Worm (Caenorhabditis elegans) whole organism, late embryonic: ENCODE data around the gene Y51H4A.5.

Experiments used
- C08G9.2 ChIP-seq: sonication (generic microtip); optimal IDR thresholded peaks from 2 replicates; lab custom pipeline; 2016; ENCODE audit warnings: mild to moderate bottlenecking, missing genetic modification characterization, moderate library complexity, missing compliant biosample characterization
- C38D4.7 ChIP-seq: fragments of 200-800 bp; sonication (Bioruptor generic); optimal IDR thresholded peaks from 2 replicates; lab custom pipeline; 2018; ENCODE audit warnings: mild to moderate bottlenecking, missing genetic modification characterization, moderate library complexity, missing compliant biosample characterization
- F13H6.1 ChIP-seq: sonication (generic microtip); optimal IDR thresholded peaks from 2 replicates; lab custom pipeline; 2016; ENCODE audit warnings: missing genetic modification characterization, missing compliant biosample characterization
- K02D7.2 ChIP-seq: sonication (generic microtip); optimal IDR thresholded peaks from 2 replicates; lab custom pipeline; 2017; ENCODE audit warnings: mild to moderate bottlenecking, missing genetic modification characterization, missing compliant biosample characterization
- K09A11.1 ChIP-seq: sonication (generic microtip); optimal IDR thresholded peaks from 2 replicates; lab custom pipeline; 2017; ENCODE audit warnings: antibody characterized with exemption, mild to moderate bottlenecking, missing genetic modification characterization, missing compliant biosample characterization; ENCODE audit not compliant: insufficient read depth
- T23F11.4 ChIP-seq: fragments of 200-800 bp; sonication (Bioruptor generic); optimal IDR thresholded peaks from 2 replicates; lab custom pipeline; 2018; ENCODE audit warnings: mild to moderate bottlenecking, missing genetic modification characterization, missing compliant biosample characterization
- Y22D7AL.16 ChIP-seq: sonication (generic microtip); optimal IDR thresholded peaks from 2 replicates; lab custom pipeline; 2016; ENCODE audit warnings: missing genetic modification characterization, missing compliant biosample characterization
- ama-1 ChIP-seq: fragments of 150-350 bp; optimal IDR thresholded peaks from 2 replicates; lab custom pipeline; 2014
- ceh-18 ChIP-seq: sonication (generic microtip); optimal IDR thresholded peaks from 2 replicates; lab custom pipeline; 2016; ENCODE audit warnings: missing genetic modification characterization, missing compliant biosample characterization
- ceh-19 ChIP-seq: fragments of 200-800 bp; sonication (Bioruptor generic); optimal IDR thresholded peaks from 2 replicates; lab custom pipeline; 2018; ENCODE audit warnings: mild to moderate bottlenecking, missing genetic modification characterization, missing compliant biosample characterization
- ceh-2 ChIP-seq: sonication (generic microtip); optimal IDR thresholded peaks from 2 replicates; lab custom pipeline; 2016; ENCODE audit warnings: missing genotype, missing genetic modification characterization, missing compliant biosample characterization
- ceh-22 ChIP-seq: sonication (generic microtip); optimal IDR thresholded peaks from 2 replicates; lab custom pipeline; 2017; ENCODE audit warnings: missing biosample characterization, missing genetic modification characterization
- ceh-30 ChIP-seq: fragments of 150-350 bp; optimal IDR thresholded peaks from 2 replicates; lab custom pipeline; 2014; ENCODE audit warnings: missing biosample characterization, missing genetic modification characterization
- ceh-31 ChIP-seq: sonication (generic microtip); optimal IDR thresholded peaks from 2 replicates; lab custom pipeline; 2016; ENCODE audit warnings: missing genetic modification characterization, missing compliant biosample characterization
- ceh-34 ChIP-seq: sonication (generic microtip); optimal IDR thresholded peaks from 2 replicates; lab custom pipeline; 2016; ENCODE audit warnings: mild to moderate bottlenecking, missing genetic modification characterization, missing compliant biosample characterization
- ceh-45 ChIP-seq: fragments of 200-800 bp; sonication (Bioruptor generic); IDR thresholded peaks from 2 replicates; pipeline ENCODE4 v1.3.6; 2022; ENCODE audit warnings: missing genetic modification reagents, missing genetic modification characterization, missing compliant biosample characterization
- ceh-9 ChIP-seq: sonication (generic microtip); optimal IDR thresholded peaks from 2 replicates; lab custom pipeline; 2016; ENCODE audit warnings: mild to moderate bottlenecking, missing genetic modification characterization, inconsistent platforms, missing compliant biosample characterization
- che-1 ChIP-seq: sonication (generic microtip); optimal IDR thresholded peaks from 2 replicates; lab custom pipeline; 2016; ENCODE audit warnings: mild to moderate bottlenecking, missing genetic modification characterization, missing compliant biosample characterization
- dmd-4 ChIP-seq: sonication (generic microtip); optimal IDR thresholded peaks from 2 replicates; lab custom pipeline; 2016; ENCODE audit warnings: borderline replicate concordance, missing genetic modification characterization, missing compliant biosample characterization
- dve-1 ChIP-seq: sonication (generic microtip); optimal IDR thresholded peaks from 2 replicates; lab custom pipeline; 2017; ENCODE audit warnings: antibody characterized with exemption, mild to moderate bottlenecking, missing genetic modification characterization, missing compliant biosample characterization
- elt-2 ChIP-seq: sonication (generic microtip); optimal IDR thresholded peaks from 2 replicates; lab custom pipeline; 2016; ENCODE audit warnings: missing genetic modification reagents, missing genetic modification characterization, missing compliant biosample characterization
- elt-4 ChIP-seq: sonication (generic microtip); optimal IDR thresholded peaks from 2 replicates; lab custom pipeline; 2016; ENCODE audit warnings: missing genetic modification characterization, missing compliant biosample characterization
- fkh-10 ChIP-seq: fragments of 150-350 bp; optimal IDR thresholded peaks from 2 replicates; lab custom pipeline; 2014; ENCODE audit warnings: missing biosample characterization, missing genetic modification reagents, missing genetic modification characterization
- gmeb-2 ChIP-seq: sonication (generic microtip); optimal IDR thresholded peaks from 2 replicates; lab custom pipeline; 2016; ENCODE audit warnings: missing genetic modification characterization, inconsistent platforms, missing compliant biosample characterization
- hlh-15 ChIP-seq: sonication (generic microtip); optimal IDR thresholded peaks from 2 replicates; lab custom pipeline; 2016; ENCODE audit warnings: missing genetic modification characterization, missing compliant biosample characterization
- hlh-30 ChIP-seq: sonication (generic microtip); optimal IDR thresholded peaks from 2 replicates; lab custom pipeline; 2017; ENCODE audit warnings: antibody characterized with exemption, missing genetic modification characterization, missing compliant biosample characterization; ENCODE audit not compliant: insufficient read depth
- hlh-6 ChIP-seq: sonication (generic microtip); optimal IDR thresholded peaks from 2 replicates; lab custom pipeline; 2016; ENCODE audit warnings: missing genotype, missing genetic modification characterization, missing compliant biosample characterization
- hlh-8 ChIP-seq: sonication (generic microtip); optimal IDR thresholded peaks from 2 replicates; lab custom pipeline; 2016; ENCODE audit warnings: missing genotype, missing genetic modification characterization, missing compliant biosample characterization
- madf-2 ChIP-seq: sonication (generic microtip); optimal IDR thresholded peaks from 2 replicates; lab custom pipeline; 2017; ENCODE audit warnings: missing genetic modification characterization, missing compliant biosample characterization
- mec-3 ChIP-seq: sonication (generic microtip); optimal IDR thresholded peaks from 2 replicates; lab custom pipeline; 2016; ENCODE audit warnings: borderline replicate concordance, missing genetic modification characterization, missing compliant biosample characterization
- nfya-1 ChIP-seq: sonication (generic microtip); optimal IDR thresholded peaks from 2 replicates; lab custom pipeline; 2017; ENCODE audit warnings: missing genetic modification characterization, mild to moderate bottlenecking, missing compliant biosample characterization, antibody characterized with exemption, moderate library complexity
- npax-4 ChIP-seq: sonication (generic microtip); optimal IDR thresholded peaks from 2 replicates; lab custom pipeline; 2016; ENCODE audit warnings: missing genetic modification characterization, missing compliant biosample characterization
- pax-1 ChIP-seq: fragments of 150-350 bp; optimal IDR thresholded peaks from 2 replicates; lab custom pipeline; 2014; ENCODE audit warnings: missing biosample characterization, missing genetic modification characterization
- pha-2 ChIP-seq: sonication (generic microtip); optimal IDR thresholded peaks from 2 replicates; lab custom pipeline; 2017; ENCODE audit warnings: mild to moderate bottlenecking, missing genetic modification characterization, missing compliant biosample characterization
- pqm-1 ChIP-seq: sonication (generic microtip); optimal IDR thresholded peaks from 2 replicates; lab custom pipeline; 2016; ENCODE audit warnings: missing genetic modification characterization, missing compliant biosample characterization
- pros-1 ChIP-seq: fragments of 150-350 bp; optimal IDR thresholded peaks from 2 replicates; lab custom pipeline; 2014; ENCODE audit warnings: missing biosample characterization, missing genetic modification reagents, missing genetic modification characterization
- ref-2 ChIP-seq: sonication (generic microtip); optimal IDR thresholded peaks from 2 replicates; lab custom pipeline; 2016; ENCODE audit warnings: missing genetic modification characterization, missing compliant biosample characterization
- rnt-1 ChIP-seq: sonication (generic microtip); optimal IDR thresholded peaks from 2 replicates; lab custom pipeline; 2016; ENCODE audit warnings: missing genetic modification characterization, missing compliant biosample characterization
- sox-4 ChIP-seq: sonication (generic microtip); optimal IDR thresholded peaks from 2 replicates; lab custom pipeline; 2017; ENCODE audit warnings: mild to moderate bottlenecking, missing genetic modification characterization, inconsistent platforms, missing compliant biosample characterization
- syd-9 ChIP-seq: sonication (generic microtip); optimal IDR thresholded peaks from 2 replicates; lab custom pipeline; 2016; ENCODE audit warnings: mild to moderate bottlenecking, missing genetic modification characterization, moderate library complexity, missing compliant biosample characterization
- tbx-2 ChIP-seq: sonication (generic microtip); optimal IDR thresholded peaks from 2 replicates; lab custom pipeline; 2016; ENCODE audit warnings: missing genetic modification characterization, missing compliant biosample characterization
- tbx-7 ChIP-seq: sonication (generic microtip); optimal IDR thresholded peaks from 2 replicates; lab custom pipeline; 2016; ENCODE audit warnings: missing genotype, missing genetic modification characterization, missing compliant biosample characterization
- unc-3 ChIP-seq, 2 experiments: fragments of 200-800 bp in 1 of 2; sonication (Bioruptor generic) in 1 of 2; sonication (generic microtip) in 1 of 2; conservative IDR thresholded peaks in 1 of 2; optimal IDR thresholded peaks in 1 of 2; 2 replicates each; pipeline versions ENCODE4 v1.3.6 to Lab custom; 2016 to 2022; ENCODE audit warnings: missing compliant biosample characterization in 2 of 2, missing genetic modification characterization in 2 of 2, missing genetic modification reagents in 1 of 2
- unc-42 ChIP-seq: sonication (generic microtip); optimal IDR thresholded peaks from 2 replicates; lab custom pipeline; 2016; ENCODE audit warnings: missing genotype, missing genetic modification characterization, missing compliant biosample characterization
- unc-55 ChIP-seq: sonication (generic microtip); optimal IDR thresholded peaks from 2 replicates; lab custom pipeline; 2017; ENCODE audit warnings: missing biosample characterization, missing genetic modification reagents, missing genetic modification characterization

Y51H4A.5 gene

ce11 chrIV:16492327-16492726 is 33.6 kb downstream of the Y51H4A.5 start (continued):
- TF ChIP-seq sox-4 (tag; lab: Kevin White, UChicago) (no peak), F13H6.1 (peak; percentile 62), ceh-31 (tag; lab: Kevin White, UChicago) (peak; percentile 89), dmd-4 (tag; lab: Kevin White, UChicago) (no peak), che-1 (tag; lab: Kevin White, UChicago) (no peak), K02D7.2 (no peak), rnt-1 (tag; lab: Kevin White, UChicago) (peak; percentile 88), ceh-22 (tag; lab: Kevin White, UChicago) (no peak), hlh-8 (tag; lab: Kevin White, UChicago) (no peak), syd-9 (peak; percentile 64), ceh-30 (peak; percentile 41), K09A11.1 (tag; lab: Kevin White, UChicago) (peak; percentile 75), hlh-6 (tag; lab: Kevin White, UChicago) (no peak), elt-4 (tag; lab: Kevin White, UChicago) (no peak), npax-4 (tag; lab: Kevin White, UChicago) (no peak), pha-2 (tag; lab: Kevin White, UChicago) (no peak)
- TF ChIP-seq, all 69 proteins: peak for 30

- TF ChIP-seq ref-2 = peak; percentile 78
- peak; percentile 49 for TF ChIP-seq elt-2
- TF ChIP-seq ceh-19 (GFP tag; lab: Kevin White, UChicago) = peak; percentile 8
- TF ChIP-seq tbx-7 (tag; lab: Kevin White, UChicago) = peak; percentile 5
- no peak for TF ChIP-seq hlh-15
- no peak for TF ChIP-seq ceh-45 (GFP tag; lab: Robert Waterston, UW)
- TF ChIP-seq ceh-31 (tag; lab: Kevin White, UChicago) = peak; percentile 60
- peak; percentile 42 for TF ChIP-seq pros-1 (tag; lab: Kevin White, UChicago)
- TF ChIP-seq mec-3 (tag; lab: Kevin White, UChicago) = no peak
- peak; percentile 61 for TF ChIP-seq T23F11.4 (GFP tag; lab: Kevin White, UChicago)
- TF ChIP-seq madf-2 (tag; lab: Kevin White, UChicago) = peak; percentile 48
- peak; percentile 11 for TF ChIP-seq Y22D7AL.16
- peak; percentile 9 for TF ChIP-seq K09A11.1 (tag; lab: Kevin White, UChicago)
- peak; percentile 46 for TF ChIP-seq ceh-34
- TF ChIP-seq dve-1 (tag; lab: Kevin White, UChicago) = peak; percentile 76
- no peak for TF ChIP-seq pax-1 (tag; lab: Kevin White, UChicago)
- TF ChIP-seq rnt-1 (tag; lab: Kevin White, UChicago) = peak; percentile 3
- TF ChIP-seq hlh-30 = peak; percentile 35
- no peak for TF ChIP-seq K02D7.2
- TF ChIP-seq hlh-8 (tag; lab: Kevin White, UChicago) = peak; percentile 50
- peak; percentile 75 for TF ChIP-seq tbx-2 (tag; lab: Kevin White, UChicago)
- peak; percentile 81 for TF ChIP-seq nfya-1
- peak; percentile 29 for TF ChIP-seq C38D4.7 (GFP tag; lab: Kevin White, UChicago)
- peak; percentile 43 for TF ChIP-seq unc-55 (GFP tag; lab: Kevin White, UChicago)
- TF ChIP-seq fkh-10 (GFP tag; lab: Kevin White, UChicago) = no peak
- peak; percentile 72 for TF ChIP-seq ceh-18
- no peak for TF ChIP-seq pqm-1 (tag; lab: Kevin White, UChicago)
- TF ChIP-seq ama-1 (lab: Kevin White, UChicago) = no peak
- no peak for TF ChIP-seq unc-3 (GFP tag; conservative IDR thresholded peaks at IDR 0.05; lab: Robert Waterston, UW)
- peak; percentile 26 for TF ChIP-seq unc-3 (tag; optimal IDR thresholded peaks at IDR 0.05; lab: Kevin White, UChicago)
- TF ChIP-seq F13H6.1 = no peak
- TF ChIP-seq che-1 (tag; lab: Kevin White, UChicago) = peak; percentile 22
- no peak for TF ChIP-seq elt-4 (tag; lab: Kevin White, UChicago)
- peak; percentile 12 for TF ChIP-seq ceh-2 (tag; lab: Kevin White, UChicago)
- TF ChIP-seq unc-42 (tag; lab: Kevin White, UChicago) = peak; percentile 57
- TF ChIP-seq gmeb-2 (tag; lab: Kevin White, UChicago) = peak; percentile 30
- TF ChIP-seq ceh-9 (tag; lab: Kevin White, UChicago) = no peak
- TF ChIP-seq C08G9.2 = no peak
- TF ChIP-seq, all 69 proteins: peak for 25
Measured at ce11 chrIV:16491411-16492036, 34.4 kb downstream of the Y51H4A.5 start.
